Worm (Caenorhabditis elegans) whole organism, L1 larva: ENCODE data around the gene arrd-9.
A peak's percentile ranks its signal among the peaks of the same experiment; 100 is the strongest.
"Not testable (repeated sequence)": the region's sequence is repeated elsewhere in the genome, so short reads cannot be mapped to it uniquely, and the experiment has no call there.

Experiments
- aly-2 ChIP-seq: fragments of 150-350 bp; optimal IDR thresholded peaks from 2 replicates; lab custom pipeline; 2014; ENCODE audit warnings: missing biosample characterization, missing genetic modification characterization
- ceh-8 ChIP-seq: fragments of 200-800 bp; sonication (Bioruptor generic); optimal IDR thresholded peaks from 2 replicates; lab custom pipeline; 2018; ENCODE audit warnings: mild to moderate bottlenecking, missing genetic modification characterization, moderate library complexity, missing compliant biosample characterization
- ceh-82 ChIP-seq, 3 experiments: fragments of 150-350 bp in 1 of 3; sonication (generic microtip) in 2 of 3; optimal IDR thresholded peaks; 2 replicates each; lab custom pipeline; 2014 to 2017; ENCODE audit warnings: missing biosample characterization in 3 of 3, missing genetic modification characterization in 3 of 3
- ces-1 ChIP-seq: fragments of 150-350 bp; optimal IDR thresholded peaks from 2 replicates; lab custom pipeline; 2014; ENCODE audit warnings: missing biosample characterization, missing genetic modification reagents, missing genetic modification characterization
- efl-1 ChIP-seq, 4 experiments: fragments of 150-350 bp; optimal IDR thresholded peaks in 3 of 4; peaks in 1 of 4; 1 replicate in 1 of 4; 2 replicates in 3 of 4; lab custom pipeline; 2014; ENCODE audit warnings: missing biosample characterization in 2 of 4, missing genetic modification characterization in 2 of 4, missing genetic modification reagents in 2 of 4
- egl-27 ChIP-seq, 2 experiments: fragments of 150-350 bp in 1 of 2; sonication (generic microtip); optimal IDR thresholded peaks; 3 replicates each; lab custom pipeline; 2017 to 2018; ENCODE audit warnings: missing biosample characterization in 2 of 2, missing genetic modification characterization in 2 of 2, missing genetic modification reagents in 2 of 2
- elt-2 ChIP-seq: sonication (generic microtip); optimal IDR thresholded peaks from 2 replicates; lab custom pipeline; 2016; ENCODE audit warnings: missing genetic modification characterization, mild to moderate bottlenecking, inconsistent platforms, missing compliant biosample characterization, missing genetic modification reagents
- fos-1 ChIP-seq: fragments of 150-350 bp; optimal IDR thresholded peaks from 2 replicates; lab custom pipeline; 2014; ENCODE audit warnings: missing biosample characterization, missing genetic modification characterization
- hlh-17 ChIP-seq: fragments of 200-800 bp; sonication (Bioruptor generic); optimal IDR thresholded peaks from 2 replicates; lab custom pipeline; 2018; ENCODE audit warnings: missing genetic modification characterization, mild to moderate bottlenecking, missing compliant biosample characterization, moderate library complexity, borderline replicate concordance
- hpl-2 ChIP-seq: fragments of 150-350 bp; optimal IDR thresholded peaks from 2 replicates; lab custom pipeline; 2014; ENCODE audit warnings: missing biosample characterization, missing genetic modification reagents, missing genetic modification characterization
- lin-14 ChIP-seq: fragments of 200-800 bp; sonication (Bioruptor generic); optimal IDR thresholded peaks from 2 replicates; lab custom pipeline; 2018; ENCODE audit warnings: mild to moderate bottlenecking, missing genetic modification characterization, moderate library complexity, missing compliant biosample characterization
- nhr-47 ChIP-seq: sonication (generic microtip); optimal IDR thresholded peaks from 2 replicates; lab custom pipeline; 2016; ENCODE audit warnings: mild to moderate bottlenecking, missing genetic modification characterization, moderate library complexity, missing compliant biosample characterization
- nhr-71 ChIP-seq: sonication (generic microtip); optimal IDR thresholded peaks from 2 replicates; lab custom pipeline; 2016; ENCODE audit warnings: mild to moderate bottlenecking, missing genetic modification characterization, moderate library complexity, missing compliant biosample characterization
- rnt-1 ChIP-seq: sonication (generic microtip); optimal IDR thresholded peaks from 2 replicates; lab custom pipeline; 2016; ENCODE audit warnings: mild to moderate bottlenecking, missing genetic modification characterization, moderate library complexity, missing compliant biosample characterization
- skn-1 ChIP-seq: fragments of 150-350 bp; optimal IDR thresholded peaks from 2 replicates; lab custom pipeline; 2014; ENCODE audit warnings: missing biosample characterization, missing genetic modification characterization
- sup-37 ChIP-seq: fragments of 200-800 bp; sonication (Bioruptor generic); optimal IDR thresholded peaks from 2 replicates; lab custom pipeline; 2018; ENCODE audit warnings: mild to moderate bottlenecking, missing genetic modification characterization, missing compliant biosample characterization
- swsn-7 ChIP-seq: sonication (generic microtip); optimal IDR thresholded peaks from 2 replicates; lab custom pipeline; 2016; ENCODE audit warnings: missing genetic modification characterization, missing compliant biosample characterization
- unc-130 ChIP-seq: fragments of 150-350 bp; optimal IDR thresholded peaks from 2 replicates; lab custom pipeline; 2017; ENCODE audit warnings: missing biosample characterization, missing genetic modification characterization, inconsistent platforms
- unc-62 ChIP-seq: fragments of 150-350 bp; optimal IDR thresholded peaks from 2 replicates; lab custom pipeline; 2014; ENCODE audit warnings: missing biosample characterization, missing genetic modification reagents, missing genetic modification characterization
- ztf-4 ChIP-seq: fragments of 150-350 bp; optimal IDR thresholded peaks from 2 replicates; lab custom pipeline; 2014; ENCODE audit warnings: missing biosample characterization, missing genetic modification characterization

The arrd-9 gene

ce11 chrII:12441164-12441563 is 39.5 kb downstream of the arrd-9 start, which contains the start of gene Y57A10C.10:
Gene Y57A10C.10, minus strand, starts transcription at chrII:12441264.
- TF ChIP-seq ces-1 (GFP tag; lab: Kevin White, UChicago); fos-1 (tag; lab: Kevin White, UChicago); skn-1 (tag; lab: Kevin White, UChicago): not testable (repeated sequence)

- no peak for TF ChIP-seq lin-14 (GFP tag; lab: Kevin White, UChicago)
- TF ChIP-seq nhr-71: peak; percentile 1
Observed at ce11 chrII:12438441-12438840, 42.3 kb downstream of the arrd-9 start, which contains the start of gene Y57A10C.9. Gene Y57A10C.9, minus strand, starts transcription at chrII:12438541.

ce11 chrII:12436717-12437116 is 44.0 kb downstream of the arrd-9 start:
- no peak for TF ChIP-seq rnt-1 (tag; lab: Kevin White, UChicago)
- no peak for TF ChIP-seq aly-2 (tag; lab: Kevin White, UChicago)
- TF ChIP-seq unc-62 (GFP tag; lab: Kevin White, UChicago): no peak
- TF ChIP-seq skn-1 (tag; lab: Kevin White, UChicago): no peak

ce11 chrII:12435202-12435872 is 45.4 kb downstream of the arrd-9 start:
- TF ChIP-seq efl-1 (optimal IDR thresholded peaks at IDR 0.05; lab: Kevin White, UChicago) (no peak), efl-1 (GFP tag; optimal IDR thresholded peaks at IDR 0.05 in 1 of 2; lab: Kevin White, UChicago) (peak in 1 of 2 experiments; percentile 52), elt-2 (tag; lab: Kevin White, UChicago) (no peak), sup-37 (no peak), unc-130 (tag; lab: Kevin White, UChicago) (no peak), hpl-2 (GFP tag; lab: Kevin White, UChicago) (no peak), egl-27 (tag; optimal IDR thresholded peaks at IDR 0.05; lab: Kevin White, UChicago) (no peak)

- TF ChIP-seq hlh-17 (GFP tag; lab: Kevin White, UChicago): no peak
Observed at ce11 chrII:12432356-12432755, 48.4 kb downstream of the arrd-9 start, which contains the start of gene dct-12. Gene dct-12, minus strand, starts transcription at chrII:12432456.

- no peak for TF ChIP-seq swsn-7 (tag; lab: Kevin White, UChicago)
- TF ChIP-seq ceh-82 (tag; optimal IDR thresholded peaks at IDR 0.05; lab: Kevin White, UChicago): no peak
- no peak for TF ChIP-seq ztf-4 (tag; lab: Kevin White, UChicago)
- no peak for TF ChIP-seq nhr-47
- TF ChIP-seq ceh-8 (GFP tag; lab: Kevin White, UChicago): no peak
Observed at ce11 chrII:12429743-12430142, 51.0 kb downstream of the arrd-9 start, which contains the start of gene Y57A10C.8. Gene Y57A10C.8, minus strand, starts transcription at chrII:12429843.
